Fruit fly (Drosophila melanogaster) whole organism, adult: ENCODE results near the gene CG6051.

Experiments used
- CG11617 ChIP-seq: fragments of 200-800 bp; sonication (Bioruptor generic); optimal IDR thresholded peaks from 2 replicates; lab custom pipeline; 2017; ENCODE audit warnings: mild to moderate bottlenecking, missing biosample characterization, missing genetic modification reagents, missing genetic modification characterization
- CG12768 ChIP-seq: fragments of 200-800 bp; sonication (Bioruptor generic); optimal IDR thresholded peaks from 2 replicates; lab custom pipeline; 2017; ENCODE audit warnings: missing biosample characterization, missing genetic modification characterization, mild to moderate bottlenecking, moderate library complexity, missing genetic modification reagents
- CG14711 ChIP-seq: fragments of 200-800 bp; sonication (Bioruptor generic); optimal IDR thresholded peaks from 2 replicates; lab custom pipeline; 2018; ENCODE audit warnings: missing biosample characterization, mild to moderate bottlenecking, missing genetic modification characterization, moderate library complexity
- CG1620 ChIP-seq: fragments of 200-800 bp; sonication (Bioruptor generic); optimal IDR thresholded peaks from 2 replicates; lab custom pipeline; 2016; ENCODE audit warnings: missing biosample characterization, missing genetic modification characterization
- CG33017 ChIP-seq: fragments of 200-800 bp; sonication (Bioruptor generic); optimal IDR thresholded peaks from 2 replicates; lab custom pipeline; 2018; ENCODE audit warnings: missing biosample characterization, mild to moderate bottlenecking, missing genetic modification characterization, moderate library complexity
- CG5204 ChIP-seq: fragments of 200-800 bp; sonication (Bioruptor generic); optimal IDR thresholded peaks from 2 replicates; lab custom pipeline; 2016; ENCODE audit warnings: missing biosample characterization, missing genetic modification characterization
- CG7045 ChIP-seq: fragments of 200-800 bp; sonication (Bioruptor generic); optimal IDR thresholded peaks from 2 replicates; lab custom pipeline; 2017; ENCODE audit warnings: missing biosample characterization, mild to moderate bottlenecking, missing genetic modification characterization
- CG7101 ChIP-seq: fragments of 200-800 bp; sonication (Bioruptor generic); optimal IDR thresholded peaks from 2 replicates; lab custom pipeline; 2018; ENCODE audit warnings: missing biosample characterization, mild to moderate bottlenecking, missing genetic modification characterization, moderate library complexity
- Clk ChIP-seq: fragments of 200-800 bp; sonication (Bioruptor generic); optimal IDR thresholded peaks from 2 replicates; lab custom pipeline; 2017; ENCODE audit warnings: missing biosample characterization, missing genetic modification characterization
- Crg-1 ChIP-seq: fragments of 200-800 bp; sonication (Bioruptor generic); optimal IDR thresholded peaks from 2 replicates; lab custom pipeline; 2016; ENCODE audit warnings: missing biosample characterization, missing genetic modification characterization
- Hr96 ChIP-seq: fragments of 200-800 bp; sonication (Bioruptor generic); optimal IDR thresholded peaks from 2 replicates; lab custom pipeline; 2016; ENCODE audit warnings: missing biosample characterization, missing genetic modification characterization
- Mnt ChIP-seq: fragments of 200-800 bp; sonication (Bioruptor generic); optimal IDR thresholded peaks from 2 replicates; lab custom pipeline; 2016; ENCODE audit warnings: missing biosample characterization, mild to moderate bottlenecking, missing genetic modification characterization
- bab1 ChIP-seq: fragments of 200-800 bp; sonication (Bioruptor generic); optimal IDR thresholded peaks from 3 replicates; lab custom pipeline; 2019; ENCODE audit warnings: missing biosample characterization, mild to moderate bottlenecking, missing genetic modification characterization, moderate library complexity
- cic ChIP-seq: fragments of 200-800 bp; sonication (Bioruptor generic); optimal IDR thresholded peaks from 2 replicates; lab custom pipeline; 2017; ENCODE audit warnings: missing biosample characterization, mild to moderate bottlenecking, missing genetic modification characterization, moderate library complexity
- cnc ChIP-seq, 2 experiments: fragments of >200 bp; optimal IDR thresholded peaks; 2 replicates each; lab custom pipeline; 2017
- kay ChIP-seq: fragments of 200-800 bp; sonication (Bioruptor generic); peaks from one replicate; lab custom pipeline; 2016; ENCODE audit warnings: missing biosample characterization, missing genetic modification characterization, borderline replicate concordance
- ovo ChIP-seq: fragments of 200-800 bp; sonication (Bioruptor generic); optimal IDR thresholded peaks from 2 replicates; lab custom pipeline; 2016; ENCODE audit warnings: missing biosample characterization, missing genetic modification characterization
- pad ChIP-seq: fragments of 200-800 bp; sonication (Bioruptor generic); optimal IDR thresholded peaks from 3 replicates; lab custom pipeline; 2017; ENCODE audit warnings: missing biosample characterization, missing genetic modification characterization, mild to moderate bottlenecking, moderate library complexity, missing genetic modification reagents
- tj ChIP-seq: fragments of 200-800 bp; sonication (Bioruptor generic); optimal IDR thresholded peaks from 3 replicates; lab custom pipeline; 2017; ENCODE audit warnings: missing biosample characterization, mild to moderate bottlenecking, missing genetic modification characterization, moderate library complexity
- toe ChIP-seq: fragments of 200-800 bp; sonication (Bioruptor generic); optimal IDR thresholded peaks from 2 replicates; lab custom pipeline; 2016; ENCODE audit warnings: missing biosample characterization, missing genetic modification characterization

The CG6051 gene

dm6 chr3R:27171153-27171552 lies 20.3 kb upstream of the CG6051 start:
- TF ChIP-seq Crg-1 (GFP tag; lab: Kevin White, UChicago): no peak
- no peak for TF ChIP-seq Mnt (GFP tag; lab: Kevin White, UChicago)
- no peak for TF ChIP-seq toe (GFP tag; lab: Kevin White, UChicago)
- TF ChIP-seq CG7045: no peak
- TF ChIP-seq tj (GFP tag; lab: Kevin White, UChicago): no peak
- no peak for TF ChIP-seq CG5204 (GFP tag; lab: Kevin White, UChicago)
- no peak for TF ChIP-seq pad (GFP tag; lab: Kevin White, UChicago)
- TF ChIP-seq CG33017 (tag; lab: Kevin White, UChicago): no peak
- no peak for TF ChIP-seq CG7101 (tag; lab: Kevin White, UChicago)
- no peak for TF ChIP-seq ovo (GFP tag; lab: Kevin White, UChicago)
- TF ChIP-seq kay (GFP tag; lab: Kevin White, UChicago): no peak
- no peak for TF ChIP-seq CG1620
- TF ChIP-seq Hr96 (GFP tag; lab: Kevin White, UChicago): no peak
- no peak for TF ChIP-seq bab1
- no peak for TF ChIP-seq CG11617 (GFP tag; lab: Kevin White, UChicago)
- no peak for TF ChIP-seq cic (GFP tag; lab: Kevin White, UChicago)
- no peak for TF ChIP-seq cnc (optimal IDR thresholded peaks at IDR 0.05; lab: Kevin White, UChicago)
- TF ChIP-seq CG14711 (tag; lab: Kevin White, UChicago): no peak

dm6 chr3R:27167350-27167749 lies 16.5 kb upstream of the CG6051 start:
- TF ChIP-seq CG11617 (GFP tag; lab: Kevin White, UChicago) (no peak), cnc (optimal IDR thresholded peaks at IDR 0.05; lab: Kevin White, UChicago) (no peak), Crg-1 (GFP tag; lab: Kevin White, UChicago) (no peak), CG1620 (no peak)

- TF ChIP-seq Hr96 (GFP tag; lab: Kevin White, UChicago) (no peak), bab1 (peak; percentile 59), Crg-1 (GFP tag; lab: Kevin White, UChicago) (no peak), kay (GFP tag; lab: Kevin White, UChicago) (peak; percentile 62)
These were observed 14.6 kb upstream of the CG6051 start, which contains the start of the genes CG34293 and spn-D for dm6 chr3R:27165416-27165982. Gene CG34293 (minus strand): TSS chr3R:27165575. Gene spn-D (plus strand): TSS chr3R:27165716.

dm6 chr3R:27162824-27163223 lies 12.0 kb upstream of the CG6051 start, which contains the start of gene ppk31:
Gene ppk31 (plus strand): TSS chr3R:27163124.
- TF ChIP-seq cnc (optimal IDR thresholded peaks at IDR 0.05; lab: Kevin White, UChicago) (no peak), CG14711 (tag; lab: Kevin White, UChicago) (no peak), CG11617 (GFP tag; lab: Kevin White, UChicago) (no peak), CG5204 (GFP tag; lab: Kevin White, UChicago) (no peak), CG1620 (no peak), CG12768 (GFP tag; lab: Kevin White, UChicago) (no peak), cic (GFP tag; lab: Kevin White, UChicago) (no peak), CG7101 (tag; lab: Kevin White, UChicago) (no peak), Clk (GFP tag; lab: Kevin White, UChicago) (no peak), CG7045 (no peak)

dm6 chr3R:27160858-27161257 lies 10.0 kb upstream of the CG6051 start, which contains the start of gene CG5909:
Gene CG5909 (plus strand): TSS chr3R:27161158.
- no peak for TF ChIP-seq cnc (optimal IDR thresholded peaks at IDR 0.05; lab: Kevin White, UChicago)
- no peak for TF ChIP-seq cic (GFP tag; lab: Kevin White, UChicago)
- TF ChIP-seq Clk (GFP tag; lab: Kevin White, UChicago): no peak
- no peak for TF ChIP-seq ovo (GFP tag; lab: Kevin White, UChicago)
- no peak for TF ChIP-seq CG12768 (GFP tag; lab: Kevin White, UChicago)
- no peak for TF ChIP-seq bab1
- TF ChIP-seq Hr96 (GFP tag; lab: Kevin White, UChicago): no peak
- TF ChIP-seq Mnt (GFP tag; lab: Kevin White, UChicago): no peak
- no peak for TF ChIP-seq Crg-1 (GFP tag; lab: Kevin White, UChicago)
- TF ChIP-seq toe (GFP tag; lab: Kevin White, UChicago): no peak
- TF ChIP-seq CG14711 (tag; lab: Kevin White, UChicago): no peak

dm6 chr3R:27159870-27160269 lies 9.0 kb upstream of the CG6051 start:
- TF ChIP-seq kay (GFP tag; lab: Kevin White, UChicago) (peak; percentile 25), CG5204 (GFP tag; lab: Kevin White, UChicago) (no peak)

dm6 chr3R:27157814-27158213 lies 6.9 kb upstream of the CG6051 start, which contains the start of gene grass:
Gene grass (plus strand): TSS chr3R:27157948.
- no peak for TF ChIP-seq CG1620
- no peak for TF ChIP-seq Hr96 (GFP tag; lab: Kevin White, UChicago)
- no peak for TF ChIP-seq tj (GFP tag; lab: Kevin White, UChicago)
- no peak for TF ChIP-seq Crg-1 (GFP tag; lab: Kevin White, UChicago)
- TF ChIP-seq CG5204 (GFP tag; lab: Kevin White, UChicago): no peak
- TF ChIP-seq cic (GFP tag; lab: Kevin White, UChicago): no peak
- TF ChIP-seq CG14711 (tag; lab: Kevin White, UChicago): no peak
- no peak for TF ChIP-seq CG7101 (tag; lab: Kevin White, UChicago)
- no peak for TF ChIP-seq Mnt (GFP tag; lab: Kevin White, UChicago)
- no peak for TF ChIP-seq toe (GFP tag; lab: Kevin White, UChicago)
- TF ChIP-seq Clk (GFP tag; lab: Kevin White, UChicago): no peak
- no peak for TF ChIP-seq cnc (optimal IDR thresholded peaks at IDR 0.05; lab: Kevin White, UChicago)
- TF ChIP-seq pad (GFP tag; lab: Kevin White, UChicago): no peak
- no peak for TF ChIP-seq kay (GFP tag; lab: Kevin White, UChicago)
- TF ChIP-seq CG7045: no peak
- TF ChIP-seq CG33017 (tag; lab: Kevin White, UChicago): no peak
- TF ChIP-seq ovo (GFP tag; lab: Kevin White, UChicago): no peak
- no peak for TF ChIP-seq CG12768 (GFP tag; lab: Kevin White, UChicago)
- TF ChIP-seq CG11617 (GFP tag; lab: Kevin White, UChicago): no peak
